Worm (Caenorhabditis elegans) whole organism, L4/young adult: ENCODE data around the gene ZK546.5.
"Not testable (repeated sequence)": the region's sequence is repeated elsewhere in the genome, so short reads cannot be mapped to it uniquely, and the experiment has no call there.

Source experiments
- W03F9.2 ChIP-seq: fragments of 150-350 bp; optimal IDR thresholded peaks from 2 replicates; lab custom pipeline; 2014; ENCODE audit warnings: missing biosample characterization, missing genetic modification characterization
- dao-5 ChIP-seq: sonication (generic microtip); optimal IDR thresholded peaks from 2 replicates; lab custom pipeline; 2016; ENCODE audit warnings: missing genotype, missing genetic modification characterization, moderate library complexity, missing compliant biosample characterization
- him-1 ChIP-seq: sonication (generic microtip); optimal IDR thresholded peaks from 2 replicates; lab custom pipeline; 2016; ENCODE audit warnings: missing genotype, missing genetic modification reagents, missing genetic modification characterization, missing compliant biosample characterization

Gene ZK546.5

ce11 chrII:4935518-4935917 is at the start of gene ZK546.5:
ZK546.5 (plus strand) TSS chrII:4935818.
- TF ChIP-seq W03F9.2 (tag; lab: Kevin White, UChicago) (no peak), him-1 (tag; lab: Kevin White, UChicago) (no peak), dao-5 (tag; lab: Kevin White, UChicago) (no peak)

- TF ChIP-seq dao-5 (tag; lab: Kevin White, UChicago) = no peak
- no peak for TF ChIP-seq W03F9.2 (tag; lab: Kevin White, UChicago)
- no peak for TF ChIP-seq him-1 (tag; lab: Kevin White, UChicago)
Observed at ce11 chrII:4885976-4886375, 49.6 kb upstream of the ZK546.5 start, which contains the start of gene R05F9.7. R05F9.7 (plus strand) TSS chrII:4886276.

ce11 chrII:4888527-4889487 is 46.8 kb upstream of the ZK546.5 start, which contains the start of gene pgm-1:
pgm-1 (plus strand) TSS chrII:4889437.
- no peak for TF ChIP-seq dao-5 (tag; lab: Kevin White, UChicago)

- no peak for TF ChIP-seq him-1 (tag; lab: Kevin White, UChicago)
- no peak for TF ChIP-seq W03F9.2 (tag; lab: Kevin White, UChicago)
- no peak for TF ChIP-seq dao-5 (tag; lab: Kevin White, UChicago)
Observed at ce11 chrII:4891012-4891775, 44.4 kb upstream of the ZK546.5 start, which contains the start of gene gst-9. gst-9 (plus strand) TSS chrII:4891585.

ce11 chrII:4892594-4892993 is 43.0 kb upstream of the ZK546.5 start, which contains the start of gene msp-33:
msp-33 (minus strand) TSS chrII:4892694.
- TF ChIP-seq W03F9.2 (tag; lab: Kevin White, UChicago) (no peak), him-1 (tag; lab: Kevin White, UChicago) (no peak), dao-5 (tag; lab: Kevin White, UChicago) (no peak)

- TF ChIP-seq dao-5, him-1, W03F9.2 (tag; lab: Kevin White, UChicago): not testable (repeated sequence)
Observed at ce11 chrII:4898529-4898928, 37.1 kb upstream of the ZK546.5 start, which contains the start of gene msp-32. msp-32 (plus strand) TSS chrII:4898829.

- no peak for TF ChIP-seq dao-5 (tag; lab: Kevin White, UChicago)
Observed at ce11 chrII:4902035-4902434, 33.6 kb upstream of the ZK546.5 start, which contains the start of gene R05F9.9. R05F9.9 (minus strand) TSS chrII:4902100.

- TF ChIP-seq W03F9.2, him-1, dao-5 (tag; lab: Kevin White, UChicago): not testable (repeated sequence)
Observed at ce11 chrII:4903696-4904095, 31.9 kb upstream of the ZK546.5 start, which contains the start of gene sgt-1. sgt-1 (minus strand) TSS chrII:4903796.

- TF ChIP-seq W03F9.2 (tag; lab: Kevin White, UChicago) (peak; percentile 88), dao-5 (tag; lab: Kevin White, UChicago) (no peak), him-1 (tag; lab: Kevin White, UChicago) (no peak)
Observed at ce11 chrII:4904277-4904676, 31.3 kb upstream of the ZK546.5 start.

ce11 chrII:4904778-4905177 is 30.8 kb upstream of the ZK546.5 start, which contains the start of gene btbd-10:
btbd-10 (plus strand) TSS chrII:4905008.
- TF ChIP-seq him-1 (tag; lab: Kevin White, UChicago) = no peak
- no peak for TF ChIP-seq W03F9.2 (tag; lab: Kevin White, UChicago)
- TF ChIP-seq dao-5 (tag; lab: Kevin White, UChicago) = no peak

ce11 chrII:4905331-4905730 is 30.3 kb upstream of the ZK546.5 start:
- TF ChIP-seq him-1 (tag; lab: Kevin White, UChicago) = no peak
- no peak for TF ChIP-seq W03F9.2 (tag; lab: Kevin White, UChicago)
- no peak for TF ChIP-seq dao-5 (tag; lab: Kevin White, UChicago)

- TF ChIP-seq dao-5 (tag; lab: Kevin White, UChicago) = no peak
Observed at ce11 chrII:4905883-4906282, 29.7 kb upstream of the ZK546.5 start.

ce11 chrII:4908160-4908559 is 27.5 kb upstream of the ZK546.5 start:
- TF ChIP-seq him-1 (tag; lab: Kevin White, UChicago) (no peak), W03F9.2 (tag; lab: Kevin White, UChicago) (no peak), dao-5 (tag; lab: Kevin White, UChicago) (no peak)
